Worm (Caenorhabditis elegans): ENCODE data around the gene C23H5.8.

ce11 chrIV:2162256-2162655, 49.0 kb upstream of the C23H5.8 start:
- TF ChIP-seq hmg-1.2 (GFP tag; IDR thresholded peaks at IDR 0.05) (no peak), nfya-1 (tag; optimal IDR thresholded peaks at IDR 0.05; ENCODE audit: borderline replicate concordance, insufficient read depth) (no peak), aptf-2 (GFP tag; conservative IDR thresholded peaks at IDR 0.05) (no peak)
